Worm (Caenorhabditis elegans) whole organism, L4 larva: ENCODE data around the gene R05F9.9.

Source experiments
- R02D3.7 ChIP-seq: fragments of 150-350 bp; sonication (generic microtip); optimal IDR thresholded peaks from 3 replicates; lab custom pipeline; 2014; ENCODE audit warnings: missing biosample characterization, missing genetic modification characterization
- Y48G9A.11 ChIP-seq: fragments of 200-800 bp; sonication (Bioruptor generic); IDR thresholded peaks from 2 replicates; pipeline ENCODE4 v1.3.6; 2022; ENCODE audit warnings: missing genetic modification reagents, missing genetic modification characterization, missing compliant biosample characterization
- aly-2 ChIP-seq: sonication (generic microtip); optimal IDR thresholded peaks from 2 replicates; lab custom pipeline; 2018; ENCODE audit warnings: missing biosample characterization, missing genetic modification characterization
- ama-1 ChIP-seq: fragments of 150-350 bp; optimal IDR thresholded peaks from 2 replicates; lab custom pipeline; 2014; ENCODE audit warnings: inconsistent platforms, mixed read lengths
- lin-15B ChIP-seq: fragments of 150-350 bp; sonication (generic microtip); optimal IDR thresholded peaks from 3 replicates; lab custom pipeline; 2014; ENCODE audit warnings: missing biosample characterization, missing genetic modification characterization
- lin-38 ChIP-seq: fragments of 200-800 bp; sonication (Bioruptor generic); IDR thresholded peaks from 2 replicates; pipeline ENCODE4 v1.3.6; 2022; ENCODE audit warnings: missing genetic modification reagents, missing genetic modification characterization, missing compliant biosample characterization
- nhr-25 ChIP-seq: sonication (generic microtip); optimal IDR thresholded peaks from 2 replicates; lab custom pipeline; 2017; ENCODE audit warnings: missing genetic modification characterization, mild to moderate bottlenecking, missing compliant biosample characterization, antibody characterized with exemption, moderate library complexity, borderline replicate concordance; ENCODE audit not compliant: insufficient read depth
- nhr-77 ChIP-seq: fragments of 150-350 bp; optimal IDR thresholded peaks from 2 replicates; lab custom pipeline; 2014; ENCODE audit warnings: missing biosample characterization, missing genetic modification characterization
- pqm-1 ChIP-seq: sonication (generic microtip); optimal IDR thresholded peaks from 2 replicates; lab custom pipeline; 2017; ENCODE audit warnings: missing biosample characterization, missing genetic modification characterization
- snpc-4 ChIP-seq: fragments of 150-350 bp; optimal IDR thresholded peaks from 2 replicates; lab custom pipeline; 2014; ENCODE audit warnings: missing biosample characterization, missing genetic modification characterization
- ztf-11 ChIP-seq: fragments of 150-350 bp; optimal IDR thresholded peaks from 2 replicates; lab custom pipeline; 2014; ENCODE audit warnings: missing biosample characterization, missing genetic modification characterization

DNA sequence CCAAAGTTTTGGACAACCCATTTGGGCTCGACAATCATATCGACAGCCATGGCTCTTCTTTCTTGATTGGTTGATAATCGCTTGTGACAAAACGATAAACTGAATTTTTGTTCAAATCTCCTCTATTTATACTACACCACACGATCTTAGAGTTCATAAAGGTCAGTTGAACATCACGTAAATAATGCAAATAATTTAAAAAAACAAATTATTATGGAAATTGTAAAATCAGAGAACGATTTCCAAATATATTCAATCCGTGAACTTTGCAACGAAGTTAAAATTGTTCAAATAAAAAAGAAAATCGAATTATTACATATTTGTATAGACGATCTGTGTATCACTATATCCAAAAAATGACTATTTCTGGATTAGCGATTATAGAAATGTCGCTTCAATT is 38.5 kb downstream of the R05F9.9 start, which contains the start of the genes mpst-4 and F11G11.14:
- TF ChIP-seq Y48G9A.11 (GFP tag; lab: Robert Waterston, UW): no peak
- TF ChIP-seq snpc-4 (tag; lab: Kevin White, UChicago): no peak
- no peak for TF ChIP-seq nhr-77
- TF ChIP-seq lin-38 (GFP tag; lab: Robert Waterston, UW): no peak
- no peak for TF ChIP-seq nhr-25
- no peak for TF ChIP-seq pqm-1 (tag; lab: Kevin White, UChicago)
- TF ChIP-seq R02D3.7 (tag; lab: Kevin White, UChicago): no peak
- no peak for TF ChIP-seq aly-2 (tag; lab: Kevin White, UChicago)
- TF ChIP-seq ama-1: no peak
- no peak for TF ChIP-seq ztf-11 (tag; lab: Kevin White, UChicago)
- no peak for TF ChIP-seq lin-15B
